Fruit fly (Drosophila melanogaster) whole organism, embryonic: ENCODE results near the gene Ucp4A.

Source experiments
- Ada2b ChIP-seq: fragments of 200-800 bp; sonication (Bioruptor generic); IDR thresholded peaks from 2 replicates; pipeline ENCODE4 v1.3.6; 2022; ENCODE audit warnings: missing biosample characterization, missing genetic modification characterization
- Asciz ChIP-seq: fragments of 200-800 bp; sonication (Bioruptor generic); optimal IDR thresholded peaks from 2 replicates; lab custom pipeline; 2017; ENCODE audit warnings: missing biosample characterization, mild to moderate bottlenecking, missing genetic modification characterization, missing genetic modification reagents
- Atf6 ChIP-seq: fragments of 200-800 bp; sonication (Bioruptor generic); IDR thresholded peaks from 2 replicates; pipeline ENCODE4 v1.3.6; 2022; ENCODE audit warnings: missing biosample characterization, missing genetic modification characterization
- CG11085 ChIP-seq: fragments of 200-800 bp; sonication (Bioruptor generic); IDR thresholded peaks from 2 replicates; pipeline ENCODE4 v1.3.6; 2022; ENCODE audit warnings: missing biosample characterization, missing genetic modification characterization
- CG11247 ChIP-seq: fragments of 200-800 bp; sonication (Bioruptor generic); IDR thresholded peaks from 2 replicates; pipeline ENCODE4 v1.3.6; 2022; ENCODE audit warnings: missing biosample characterization, missing genetic modification characterization
- CG11398 ChIP-seq: fragments of 200-800 bp; sonication (Bioruptor generic); optimal IDR thresholded peaks from 2 replicates; lab custom pipeline; 2016; ENCODE audit warnings: missing biosample characterization, missing genetic modification characterization
- CG11456 ChIP-seq: fragments of 200-800 bp; sonication (Bioruptor generic); IDR thresholded peaks from 3 replicates; pipeline ENCODE4 v1.3.6; 2022; ENCODE audit warnings: missing biosample characterization, missing genetic modification characterization
- CG13424 ChIP-seq: fragments of 200-800 bp; sonication (Bioruptor generic); optimal IDR thresholded peaks from 2 replicates; lab custom pipeline; 2019; ENCODE audit warnings: missing biosample characterization, mild to moderate bottlenecking, missing genetic modification characterization, moderate library complexity
- CG14965 ChIP-seq: fragments of 200-800 bp; sonication (Bioruptor generic); optimal IDR thresholded peaks from 2 replicates; lab custom pipeline; 2016; ENCODE audit warnings: missing biosample characterization, missing genetic modification characterization, borderline replicate concordance
- CG15011 ChIP-seq: fragments of 200-800 bp; sonication (Bioruptor generic); optimal IDR thresholded peaks from 3 replicates; lab custom pipeline; 2018; ENCODE audit warnings: missing biosample characterization, mild to moderate bottlenecking, missing genetic modification characterization
- CG15514 ChIP-seq: fragments of 200-800 bp; sonication (Bioruptor generic); optimal IDR thresholded peaks from 3 replicates; lab custom pipeline; 2017; ENCODE audit warnings: missing biosample characterization, missing genetic modification characterization, mild to moderate bottlenecking, moderate library complexity, missing genetic modification reagents
- CG16813 ChIP-seq: fragments of 200-800 bp; sonication (Bioruptor generic); IDR thresholded peaks from 3 replicates; pipeline ENCODE4 v1.3.6; 2022; ENCODE audit warnings: missing biosample characterization, missing genetic modification characterization; ENCODE audit not compliant: partially characterized antibody
- CG4404 ChIP-seq: fragments of 200-800 bp; sonication (Bioruptor generic); IDR thresholded peaks from 2 replicates; pipeline ENCODE4 v1.3.6; 2022; ENCODE audit warnings: missing biosample characterization, missing genetic modification characterization
- CG4617 ChIP-seq: fragments of 200-800 bp; sonication (Bioruptor generic); optimal IDR thresholded peaks from 3 replicates; lab custom pipeline; 2016; ENCODE audit warnings: missing biosample characterization, missing genetic modification characterization, borderline replicate concordance
- CG6683 ChIP-seq: fragments of 200-800 bp; sonication (Bioruptor generic); optimal IDR thresholded peaks from 2 replicates; lab custom pipeline; 2017; ENCODE audit warnings: missing biosample characterization, mild to moderate bottlenecking, missing genetic modification characterization, missing genetic modification reagents
- CG8290 ChIP-seq, 3 experiments: fragments of 200-800 bp; sonication (Bioruptor generic); optimal IDR thresholded peaks; 2 replicates each; lab custom pipeline; 2016 to 2019; ENCODE audit warnings: missing biosample characterization in 3 of 3, missing genetic modification characterization in 3 of 3, mild to moderate bottlenecking in 2 of 3, moderate library complexity in 1 of 3
- CG8478 ChIP-seq: fragments of >200 bp; optimal IDR thresholded peaks from 2 replicates; lab custom pipeline; 2018
- CHES-1-like ChIP-seq: fragments of 200-800 bp; sonication (Bioruptor generic); optimal IDR thresholded peaks from 2 replicates; lab custom pipeline; 2016; ENCODE audit warnings: missing biosample characterization, missing genetic modification characterization
- Camta ChIP-seq: fragments of 200-800 bp; sonication (Bioruptor generic); optimal IDR thresholded peaks from 2 replicates; lab custom pipeline; 2016; ENCODE audit warnings: missing biosample characterization, missing genetic modification characterization
- Chrac-16 ChIP-seq: fragments of 200-800 bp; sonication (Bioruptor generic); optimal IDR thresholded peaks from 3 replicates; lab custom pipeline; 2016; ENCODE audit warnings: missing biosample characterization, missing genetic modification characterization
- Dad ChIP-seq: fragments of 200-800 bp; sonication (Bioruptor generic); optimal IDR thresholded peaks from 3 replicates; lab custom pipeline; 2016; ENCODE audit warnings: missing biosample characterization, missing genetic modification characterization
- ERR ChIP-seq: fragments of 200-800 bp; sonication (Bioruptor generic); optimal IDR thresholded peaks from 2 replicates; lab custom pipeline; 2016; ENCODE audit warnings: missing biosample characterization, missing genetic modification characterization
- Eip74EF ChIP-seq, 2 experiments: fragments of 200-800 bp in 1 of 2; fragments of >200 bp in 1 of 2; sonication (Bioruptor generic) in 1 of 2; optimal IDR thresholded peaks; 2 replicates each; lab custom pipeline; 2017 to 2019; ENCODE audit warnings: missing biosample characterization in 2 of 2, missing genetic modification characterization in 2 of 2, mild to moderate bottlenecking in 1 of 2, moderate library complexity in 1 of 2
- HLHmδ ChIP-seq: fragments of 200-800 bp; sonication (Bioruptor generic); optimal IDR thresholded peaks from 2 replicates; lab custom pipeline; 2018; ENCODE audit warnings: missing biosample characterization, mild to moderate bottlenecking, missing genetic modification characterization, moderate library complexity
- HmgD ChIP-seq: fragments of 200-800 bp; sonication (Bioruptor generic); optimal IDR thresholded peaks from 3 replicates; lab custom pipeline; 2016; ENCODE audit warnings: missing biosample characterization, missing genetic modification characterization
- Hsf ChIP-seq: fragments of 200-800 bp; sonication (Bioruptor generic); optimal IDR thresholded peaks from 3 replicates; lab custom pipeline; 2016; ENCODE audit warnings: missing biosample characterization, missing genetic modification characterization
- NK7.1 ChIP-seq: fragments of 200-800 bp; sonication (Bioruptor generic); optimal IDR thresholded peaks from 3 replicates; lab custom pipeline; 2016; ENCODE audit warnings: missing biosample characterization, missing genetic modification characterization
- Poxn ChIP-seq: fragments of 200-800 bp; sonication (Bioruptor generic); IDR thresholded peaks from 2 replicates; pipeline ENCODE4 v1.3.6; 2022; ENCODE audit warnings: missing biosample characterization, missing genetic modification characterization
- Rfx ChIP-seq: fragments of 200-800 bp; sonication (Bioruptor generic); IDR thresholded peaks from 2 replicates; pipeline ENCODE4 v1.3.6; 2022; ENCODE audit warnings: missing biosample characterization, missing genetic modification characterization
- Vsx1 ChIP-seq: fragments of 200-800 bp; sonication (Bioruptor generic); optimal IDR thresholded peaks from 2 replicates; lab custom pipeline; 2017; ENCODE audit warnings: missing biosample characterization, mild to moderate bottlenecking, missing genetic modification characterization, missing genetic modification reagents
- croc ChIP-seq: fragments of 200-800 bp; sonication (Bioruptor generic); conservative IDR thresholded peaks from 3 replicates; pipeline ENCODE4 v1.3.6; 2022; ENCODE audit warnings: missing biosample characterization, missing genetic modification characterization
- dm ChIP-seq: fragments of 200-800 bp; sonication (Bioruptor generic); optimal IDR thresholded peaks from 3 replicates; lab custom pipeline; 2016; ENCODE audit warnings: missing biosample characterization, missing genetic modification characterization
- gcm ChIP-seq: fragments of 200-800 bp; sonication (Bioruptor generic); optimal IDR thresholded peaks from 2 replicates; lab custom pipeline; 2019; ENCODE audit warnings: missing biosample characterization, mild to moderate bottlenecking, missing genetic modification characterization, moderate library complexity
- gt ChIP-seq: fragments of 200-800 bp; sonication (Bioruptor generic); IDR thresholded peaks from 2 replicates; pipeline ENCODE4 v1.3.6; 2022; ENCODE audit warnings: missing biosample characterization, missing genetic modification characterization
- h ChIP-seq: fragments of >200 bp; optimal IDR thresholded peaks from 2 replicates; lab custom pipeline; 2017
- hb ChIP-seq: fragments of 200-800 bp; sonication (Bioruptor generic); IDR thresholded peaks from 3 replicates; pipeline ENCODE4 v1.3.6; 2022; ENCODE audit warnings: missing biosample characterization, missing genetic modification characterization; ENCODE audit not compliant: partially characterized antibody
- klu ChIP-seq: fragments of 200-800 bp; sonication (Bioruptor generic); IDR thresholded peaks from 2 replicates; pipeline ENCODE4 v1.3.6; 2022; ENCODE audit warnings: missing biosample characterization, missing genetic modification characterization
- kni ChIP-seq: fragments of 200-800 bp; sonication (Bioruptor generic); optimal IDR thresholded peaks from 3 replicates; lab custom pipeline; 2017; ENCODE audit warnings: mild to moderate bottlenecking, missing biosample characterization, missing genetic modification reagents, missing genetic modification characterization
- lab ChIP-seq: fragments of 200-800 bp; sonication (Bioruptor generic); optimal IDR thresholded peaks from 3 replicates; lab custom pipeline; 2017; ENCODE audit warnings: missing biosample characterization, missing genetic modification characterization, mild to moderate bottlenecking, moderate library complexity, missing genetic modification reagents
- pan ChIP-seq, 4 experiments: fragments of >200 bp in 3 of 4; fragments of 200-800 bp in 1 of 4; sonication (Bioruptor generic) in 1 of 4; optimal IDR thresholded peaks in 3 of 4; IDR thresholded peaks in 1 of 4; 2 replicates each; pipeline versions ENCODE4 v1.3.6 to Lab custom; 2017 to 2022; ENCODE audit warnings: missing biosample characterization in 2 of 4, missing genetic modification characterization in 2 of 4, mixed read lengths in 1 of 4
- pho ChIP-seq: fragments of 200-800 bp; sonication (Bioruptor generic); optimal IDR thresholded peaks from 2 replicates; lab custom pipeline; 2016; ENCODE audit warnings: missing biosample characterization, missing genetic modification characterization
- seq ChIP-seq: fragments of 200-800 bp; sonication (Bioruptor generic); IDR thresholded peaks from 2 replicates; pipeline ENCODE4 v1.3.6; 2022; ENCODE audit warnings: missing biosample characterization, missing genetic modification characterization
- sna ChIP-seq: fragments of 200-800 bp; sonication (Bioruptor generic); IDR thresholded peaks from 2 replicates; pipeline ENCODE4 v1.3.6; 2022; ENCODE audit warnings: missing biosample characterization, missing genetic modification characterization; ENCODE audit not compliant: partially characterized antibody
- tgo ChIP-seq: fragments of 200-800 bp; sonication (Bioruptor generic); IDR thresholded peaks from 3 replicates; pipeline ENCODE4 v1.3.6; 2022; ENCODE audit warnings: missing biosample characterization, missing genetic modification characterization
- twi ChIP-seq: fragments of 200-800 bp; optimal IDR thresholded peaks from 2 replicates; lab custom pipeline; 2019; ENCODE audit warnings: missing biosample characterization, mild to moderate bottlenecking, missing genetic modification characterization, moderate library complexity
- unc-4 ChIP-seq: fragments of 200-800 bp; sonication (Bioruptor generic); IDR thresholded peaks from 2 replicates; pipeline ENCODE4 v1.3.6; 2022; ENCODE audit warnings: missing biosample characterization, missing genetic modification characterization; ENCODE audit not compliant: partially characterized antibody
- usp ChIP-seq: fragments of >200 bp; optimal IDR thresholded peaks from 2 replicates; lab custom pipeline; 2017; ENCODE audit warnings: missing biosample characterization, missing genetic modification characterization
- wor ChIP-seq: fragments of 200-800 bp; sonication (Bioruptor generic); IDR thresholded peaks from 2 replicates; pipeline ENCODE4 v1.3.6; 2022; ENCODE audit warnings: missing biosample characterization, missing genetic modification characterization

Gene Ucp4A

DNA sequence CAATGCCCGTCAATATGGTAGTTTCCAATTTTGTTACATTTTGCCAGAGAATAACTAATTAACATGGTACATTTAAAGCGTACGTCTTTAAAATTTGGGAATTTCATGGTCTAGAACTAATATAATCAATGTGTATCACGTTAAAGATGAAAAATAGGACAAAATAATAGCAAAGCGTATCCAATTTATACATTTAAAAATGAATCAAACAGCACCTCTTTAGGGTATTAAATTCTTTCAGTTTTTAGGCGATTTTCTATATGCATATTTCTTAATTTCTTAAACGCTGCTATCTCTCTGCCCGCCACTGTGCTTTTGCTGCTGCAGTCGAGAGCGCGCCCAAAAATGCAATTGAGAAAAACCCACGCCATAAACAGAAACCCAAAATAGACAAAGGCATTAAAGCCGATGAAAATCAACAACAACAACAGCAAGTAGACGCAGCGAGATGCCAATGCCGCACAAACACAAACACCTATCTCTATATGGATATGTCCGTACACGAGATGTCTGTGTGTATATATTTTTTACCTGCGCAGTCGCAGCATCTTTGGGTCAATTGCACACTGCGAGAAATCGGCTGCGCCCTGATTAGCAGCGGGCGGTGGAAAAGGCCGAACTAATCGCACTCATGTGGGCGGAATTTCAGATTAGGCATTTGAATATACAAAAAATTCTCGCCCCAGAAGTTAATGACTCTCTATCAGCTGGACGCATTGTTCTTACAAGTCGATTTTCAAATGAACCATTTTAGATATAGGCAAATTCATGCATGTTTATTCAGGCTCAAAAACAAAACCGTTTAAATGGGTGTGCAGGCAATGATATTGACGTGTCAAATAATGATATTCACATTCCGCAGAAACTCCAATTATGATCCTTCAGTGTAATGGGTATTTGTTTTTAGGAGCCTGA lies 15.4 kb upstream of the Ucp4A start (continued):
- TF ChIP-seq Poxn (GFP tag; lab: Robert Waterston, UW) (no peak), CG16813 (GFP tag; lab: Robert Waterston, UW) (no peak), CG15514 (GFP tag; lab: Kevin White, UChicago) (no peak), CG15011 (GFP tag; lab: Kevin White, UChicago) (peak; percentile 33), dm (no peak), unc-4 (GFP tag; lab: Robert Waterston, UW) (no peak), CG8290 (GFP tag; optimal IDR thresholded peaks at IDR 0.05; lab: Kevin White, UChicago) (peak; percentile 22), CG8290 (tag; optimal IDR thresholded peaks at IDR 0.05; lab: Kevin White, UChicago) (no peak), CG4404 (GFP tag; lab: Robert Waterston, UW) (peak; percentile 61), Hsf (peak; percentile 42), Camta (peak; percentile 52), hb (GFP tag; lab: Robert Waterston, UW) (no peak), CG6683 (GFP tag; lab: Kevin White, UChicago) (no peak), Atf6 (GFP tag; lab: Robert Waterston, UW) (no peak), croc (GFP tag; lab: Robert Waterston, UW) (peak; percentile 65), Eip74EF (GFP tag; optimal IDR thresholded peaks at IDR 0.05; lab: Kevin White, UChicago) (peak in 1 of 2 experiments; percentile 71), CHES-1-like (GFP tag; lab: Kevin White, UChicago) (no peak), pan (optimal IDR thresholded peaks at IDR 0.05; lab: Kevin White, UChicago) (no peak), pan (GFP tag; optimal IDR thresholded peaks at IDR 0.05 in 1 of 2, IDR thresholded peaks at IDR 0.05 in 1 of 2) (peak in 1 of 2 experiments; percentile 9), pho (GFP tag; lab: Kevin White, UChicago) (no peak), Chrac-16 (GFP tag; lab: Kevin White, UChicago) (peak; percentile 19), NK7.1 (GFP tag; lab: Kevin White, UChicago) (no peak), CG8478 (lab: Kevin White, UChicago) (no peak), lab (GFP tag; lab: Kevin White, UChicago) (peak; percentile 21), CG14965 (GFP tag; lab: Kevin White, UChicago) (no peak), twi (peak; percentile 69), CG4617 (GFP tag; lab: Kevin White, UChicago) (no peak), wor (peak; percentile 42; the same call in 1 of the 2 replicates), CG13424 (tag; lab: Kevin White, UChicago) (peak; percentile 70), Vsx1 (peak; percentile 22), gcm (peak; percentile 73), seq (GFP tag; lab: Robert Waterston, UW) (peak; percentile 14; the same call in 1 of the 2 replicates), Rfx (GFP tag; lab: Robert Waterston, UW) (peak; percentile 16; the same call in 1 of the 2 replicates), kni (GFP tag; lab: Kevin White, UChicago) (peak; percentile 66), Dad (GFP tag; lab: Kevin White, UChicago) (no peak), CG11398 (GFP tag; lab: Kevin White, UChicago) (no peak), usp (no peak), Ada2b (GFP tag; lab: Robert Waterston, UW) (no peak), gt (GFP tag; lab: Robert Waterston, UW) (no peak), tgo (GFP tag; lab: Robert Waterston, UW) (no peak), Asciz (GFP tag; lab: Kevin White, UChicago) (peak; percentile 71), HLHmδ (GFP tag; lab: Kevin White, UChicago) (no peak), HmgD (no peak), CG11456 (GFP tag; lab: Robert Waterston, UW) (no peak), klu (no peak), ERR (no peak), CG11247 (GFP tag; lab: Robert Waterston, UW) (no peak), h (no peak), CG11085 (no peak), sna (GFP tag; lab: Robert Waterston, UW) (no peak)
